Worm (Caenorhabditis elegans) whole organism, young adult: ENCODE data around the gene F15A8.1.

ENCODE experiments used
- B0336.3 ChIP-seq: fragments of 200-800 bp; sonication (Bioruptor generic); IDR thresholded peaks from 2 replicates; pipeline ENCODE4 v1.3.6; 2022; ENCODE audit warnings: missing genetic modification characterization, missing compliant biosample characterization
- F10E7.11 ChIP-seq: sonication (generic microtip); optimal IDR thresholded peaks from 2 replicates; lab custom pipeline; 2017; ENCODE audit warnings: mild to moderate bottlenecking, missing genetic modification characterization, moderate library complexity, missing compliant biosample characterization
- F33H1.4 ChIP-seq: fragments of 200-800 bp; sonication (Bioruptor generic); IDR thresholded peaks from 2 replicates; pipeline ENCODE4 v1.3.6; 2022; ENCODE audit warnings: missing genetic modification reagents, missing genetic modification characterization, missing compliant biosample characterization
- F39B2.1 ChIP-seq: fragments of 200-800 bp; sonication (Bioruptor generic); IDR thresholded peaks from 2 replicates; pipeline ENCODE4 v1.3.6; 2022; ENCODE audit warnings: missing genetic modification reagents, missing genetic modification characterization, missing compliant biosample characterization
- F49E8.2 ChIP-seq: sonication (generic microtip); optimal IDR thresholded peaks from 3 replicates; lab custom pipeline; 2017; ENCODE audit warnings: missing genetic modification characterization, mild to moderate bottlenecking, missing compliant biosample characterization, antibody characterized with exemption, moderate library complexity; ENCODE audit not compliant: insufficient read depth
- F52B5.7 ChIP-seq: sonication (generic microtip); optimal IDR thresholded peaks from 2 replicates; lab custom pipeline; 2016; ENCODE audit warnings: mild to moderate bottlenecking, missing genetic modification characterization, missing compliant biosample characterization
- F57C9.4 ChIP-seq: sonication (generic microtip); optimal IDR thresholded peaks from 2 replicates; lab custom pipeline; 2017; ENCODE audit warnings: mild to moderate bottlenecking, missing genetic modification characterization, missing compliant biosample characterization
- T26A5.8 ChIP-seq: sonication (generic microtip); optimal IDR thresholded peaks from 2 replicates; lab custom pipeline; 2016; ENCODE audit warnings: missing genetic modification characterization, missing compliant biosample characterization
- Y53F4B.3 ChIP-seq: fragments of 200-800 bp; sonication (Bioruptor generic); IDR thresholded peaks from 2 replicates; pipeline ENCODE4 v1.3.6; 2022; ENCODE audit warnings: missing genetic modification reagents, missing genetic modification characterization, missing compliant biosample characterization
- Y79H2A.3 ChIP-seq: fragments of 200-800 bp; sonication (Bioruptor generic); conservative IDR thresholded peaks from 2 replicates; pipeline ENCODE4 v1.3.6; 2022; ENCODE audit warnings: missing genetic modification reagents, missing genetic modification characterization, missing compliant biosample characterization
- Y95B8A.8 ChIP-seq: fragments of 200-800 bp; sonication (Bioruptor generic); IDR thresholded peaks from 2 replicates; pipeline ENCODE4 v1.3.6; 2022; ENCODE audit warnings: missing genetic modification reagents, missing genetic modification characterization, missing compliant biosample characterization
- ZK185.1 ChIP-seq: sonication (generic microtip); optimal IDR thresholded peaks from 2 replicates; lab custom pipeline; 2016; ENCODE audit warnings: mild to moderate bottlenecking, missing genetic modification characterization, missing compliant biosample characterization; ENCODE audit not compliant: poor library complexity, severe bottlenecking
- akir-1 ChIP-seq: fragments of 200-800 bp; sonication (Bioruptor generic); optimal IDR thresholded peaks from 2 replicates; lab custom pipeline; 2018; ENCODE audit warnings: mild to moderate bottlenecking, missing genetic modification characterization, moderate library complexity, missing compliant biosample characterization
- ama-1 ChIP-seq, 3 experiments: fragments of 150-350 bp in 1 of 3; sonication (generic microtip) in 2 of 3; optimal IDR thresholded peaks; 2 replicates each; lab custom pipeline; 2014 to 2018; ENCODE audit warnings: missing biosample characterization in 2 of 3, missing genetic modification characterization in 2 of 3, missing genetic modification reagents in 2 of 3
- aptf-3 ChIP-seq: fragments of 200-800 bp; sonication (Bioruptor generic); IDR thresholded peaks from 2 replicates; pipeline ENCODE4 v1.3.6; 2022; ENCODE audit warnings: missing genetic modification characterization, missing compliant biosample characterization
- atf-7 ChIP-seq: sonication (generic microtip); optimal IDR thresholded peaks from 2 replicates; lab custom pipeline; 2017; ENCODE audit warnings: mild to moderate bottlenecking, missing genetic modification characterization, missing compliant biosample characterization
- attf-5 ChIP-seq: fragments of 200-800 bp; sonication (Bioruptor generic); optimal IDR thresholded peaks from 2 replicates; lab custom pipeline; 2018; ENCODE audit warnings: mild to moderate bottlenecking, missing genetic modification characterization, missing compliant biosample characterization
- bed-1 ChIP-seq: fragments of 200-800 bp; sonication (Bioruptor generic); IDR thresholded peaks from 2 replicates; pipeline ENCODE4 v1.3.6; 2022; ENCODE audit warnings: missing genetic modification reagents, missing genetic modification characterization, missing compliant biosample characterization
- cebp-2 ChIP-seq: fragments of 200-800 bp; sonication (Bioruptor generic); IDR thresholded peaks from 2 replicates; pipeline ENCODE4 v1.3.6; 2022; ENCODE audit warnings: missing genetic modification characterization, missing compliant biosample characterization
- ceh-27 ChIP-seq: fragments of 200-800 bp; sonication (Bioruptor generic); optimal IDR thresholded peaks from 2 replicates; lab custom pipeline; 2018; ENCODE audit warnings: mild to moderate bottlenecking, missing genetic modification characterization, moderate library complexity, missing compliant biosample characterization
- ceh-58 ChIP-seq: fragments of 200-800 bp; sonication (Bioruptor generic); IDR thresholded peaks from 2 replicates; pipeline ENCODE4 v1.3.6; 2022; ENCODE audit warnings: missing genetic modification characterization, missing compliant biosample characterization
- egl-44 ChIP-seq: fragments of 200-800 bp; sonication (Bioruptor generic); IDR thresholded peaks from 2 replicates; pipeline ENCODE4 v1.3.6; 2022; ENCODE audit warnings: missing genetic modification reagents, missing genetic modification characterization, missing compliant biosample characterization
- fkh-3 ChIP-seq: sonication (generic microtip); optimal IDR thresholded peaks from 2 replicates; lab custom pipeline; 2016; ENCODE audit warnings: mild to moderate bottlenecking, missing genetic modification characterization, missing compliant biosample characterization
- him-1 ChIP-seq: sonication (generic microtip); optimal IDR thresholded peaks from 2 replicates; lab custom pipeline; 2016; ENCODE audit warnings: missing genotype, missing genetic modification reagents, missing genetic modification characterization, missing compliant biosample characterization
- hmg-1.2 ChIP-seq: fragments of 200-800 bp; sonication (Bioruptor generic); IDR thresholded peaks from 2 replicates; pipeline ENCODE4 v1.3.6; 2022; ENCODE audit warnings: missing genetic modification reagents, missing genetic modification characterization, missing compliant biosample characterization
- hmg-20 ChIP-seq: fragments of 200-800 bp; sonication (Bioruptor generic); IDR thresholded peaks from 2 replicates; pipeline ENCODE4 v1.3.6; 2022; ENCODE audit warnings: missing genetic modification reagents, missing genetic modification characterization, missing compliant biosample characterization
- hrde-1 ChIP-seq: sonication (generic microtip); optimal IDR thresholded peaks from 2 replicates; lab custom pipeline; 2016; ENCODE audit warnings: missing genetic modification characterization, mild to moderate bottlenecking, missing compliant biosample characterization, moderate library complexity, missing genotype, missing genetic modification reagents, borderline replicate concordance
- lag-1 ChIP-seq: fragments of 200-800 bp; sonication (Bioruptor generic); IDR thresholded peaks from 2 replicates; pipeline ENCODE4 v1.3.6; 2022; ENCODE audit warnings: missing genetic modification reagents, missing genetic modification characterization, missing compliant biosample characterization
- lin-40 ChIP-seq: sonication (generic microtip); optimal IDR thresholded peaks from 2 replicates; lab custom pipeline; 2016; ENCODE audit warnings: missing genetic modification characterization, mild to moderate bottlenecking, missing compliant biosample characterization, missing genotype, missing genetic modification reagents
- madf-10 ChIP-seq: sonication (generic microtip); optimal IDR thresholded peaks from 2 replicates; lab custom pipeline; 2016; ENCODE audit warnings: mild to moderate bottlenecking, missing genetic modification characterization, missing compliant biosample characterization
- mcd-1 ChIP-seq: fragments of 200-800 bp; sonication (Bioruptor generic); IDR thresholded peaks from 2 replicates; pipeline ENCODE4 v1.3.6; 2022; ENCODE audit warnings: missing genetic modification reagents, missing genetic modification characterization, missing compliant biosample characterization
- nfya-2 ChIP-seq: fragments of 200-800 bp; sonication (Bioruptor generic); IDR thresholded peaks from 2 replicates; pipeline ENCODE4 v1.3.6; 2022; ENCODE audit warnings: missing genetic modification reagents, missing genetic modification characterization, missing compliant biosample characterization
- nhr-80 ChIP-seq: sonication (generic microtip); optimal IDR thresholded peaks from 2 replicates; lab custom pipeline; 2016; ENCODE audit warnings: missing genetic modification characterization, missing compliant biosample characterization
- nhr-90 ChIP-seq: sonication (generic microtip); optimal IDR thresholded peaks from 2 replicates; lab custom pipeline; 2016; ENCODE audit warnings: missing genotype, mild to moderate bottlenecking, missing genetic modification characterization, missing compliant biosample characterization
- pha-4 ChIP-seq: fragments of 150-350 bp; sonication (generic microtip); optimal IDR thresholded peaks from 2 replicates; lab custom pipeline; 2014; ENCODE audit warnings: missing biosample characterization, missing genetic modification reagents, missing genetic modification characterization
- rec-8 ChIP-seq, 2 experiments: sonication (generic microtip); optimal IDR thresholded peaks; 2 replicates each; lab custom pipeline; 2016; ENCODE audit warnings: mild to moderate bottlenecking in 2 of 2, missing genetic modification characterization in 2 of 2, missing genetic modification reagents in 2 of 2, missing genotype in 2 of 2, missing biosample characterization in 1 of 2, missing compliant biosample characterization in 1 of 2, moderate library complexity in 1 of 2
- rpc-1 ChIP-seq, 2 experiments: fragments of 150-350 bp in 1 of 2; sonication (generic microtip) in 1 of 2; optimal IDR thresholded peaks; 2 replicates each; lab custom pipeline; 2014 to 2018; ENCODE audit warnings: missing biosample characterization in 1 of 2, missing genetic modification characterization in 1 of 2, missing genetic modification reagents in 1 of 2, missing genotype in 1 of 2
- snpc-1.1 ChIP-seq: sonication (generic microtip); optimal IDR thresholded peaks from 2 replicates; lab custom pipeline; 2017; ENCODE audit warnings: missing genetic modification characterization, mild to moderate bottlenecking, missing compliant biosample characterization, antibody characterized with exemption, moderate library complexity, missing genotype, missing genetic modification reagents; ENCODE audit not compliant: insufficient read depth
- snpc-3.4 ChIP-seq: sonication (generic microtip); optimal IDR thresholded peaks from 2 replicates; lab custom pipeline; 2017; ENCODE audit warnings: missing genetic modification characterization, mild to moderate bottlenecking, missing compliant biosample characterization, antibody characterized with exemption, moderate library complexity, missing genotype, missing genetic modification reagents
- tbp1 ChIP-seq: fragments of 200-800 bp; sonication (Bioruptor generic); optimal IDR thresholded peaks from 2 replicates; lab custom pipeline; 2018; ENCODE audit warnings: mild to moderate bottlenecking, missing genetic modification characterization, missing compliant biosample characterization
- tbx-9 ChIP-seq: sonication (generic microtip); optimal IDR thresholded peaks from 2 replicates; lab custom pipeline; 2016; ENCODE audit warnings: borderline replicate concordance, missing genetic modification characterization, inconsistent platforms, missing compliant biosample characterization
- tlf-1 ChIP-seq: fragments of 200-800 bp; sonication (Bioruptor generic); optimal IDR thresholded peaks from 2 replicates; lab custom pipeline; 2018; ENCODE audit warnings: mild to moderate bottlenecking, missing genetic modification characterization, missing compliant biosample characterization
- xnd-1 ChIP-seq: sonication (generic microtip); optimal IDR thresholded peaks from 2 replicates; lab custom pipeline; 2016; ENCODE audit warnings: missing genotype, missing genetic modification reagents, missing genetic modification characterization, missing compliant biosample characterization
- ztf-22 ChIP-seq: fragments of 200-800 bp; sonication (Bioruptor generic); optimal IDR thresholded peaks from 2 replicates; lab custom pipeline; 2018; ENCODE audit warnings: mild to moderate bottlenecking, missing genetic modification characterization, moderate library complexity, missing compliant biosample characterization
- ztf-3 ChIP-seq: fragments of 200-800 bp; sonication (Bioruptor generic); optimal IDR thresholded peaks from 2 replicates; lab custom pipeline; 2018; ENCODE audit warnings: mild to moderate bottlenecking, missing genetic modification characterization, missing compliant biosample characterization
- ztf-6 ChIP-seq: fragments of 200-800 bp; sonication (Bioruptor generic); IDR thresholded peaks from 2 replicates; pipeline ENCODE4 v1.3.6; 2022; ENCODE audit warnings: missing genetic modification reagents, missing genetic modification characterization, missing compliant biosample characterization

Gene F15A8.1

ce11 chrX:4453820-4454219 lies 13.1 kb downstream of the F15A8.1 start, which contains the start of gene F02E8.4:
Gene F02E8.4 (plus strand): TSS chrX:4454120.
- TF ChIP-seq mcd-1 (no peak), ztf-6 (GFP tag; lab: Robert Waterston, UW) (no peak), ceh-58 (GFP tag; lab: Robert Waterston, UW) (no peak), ztf-3 (GFP tag; lab: Kevin White, UChicago) (no peak), lin-40 (tag; lab: Kevin White, UChicago) (no peak), snpc-3.4 (tag; lab: Kevin White, UChicago) (no peak), Y79H2A.3 (GFP tag; lab: Robert Waterston, UW) (no peak), atf-7 (tag; lab: Kevin White, UChicago) (no peak), rpc-1 (optimal IDR thresholded peaks at IDR 0.05; lab: Kevin White, UChicago) (no peak), rpc-1 (tag; optimal IDR thresholded peaks at IDR 0.05; lab: Kevin White, UChicago) (no peak)
- TF ChIP-seq, all 124 proteins: peak for 0

DNA sequence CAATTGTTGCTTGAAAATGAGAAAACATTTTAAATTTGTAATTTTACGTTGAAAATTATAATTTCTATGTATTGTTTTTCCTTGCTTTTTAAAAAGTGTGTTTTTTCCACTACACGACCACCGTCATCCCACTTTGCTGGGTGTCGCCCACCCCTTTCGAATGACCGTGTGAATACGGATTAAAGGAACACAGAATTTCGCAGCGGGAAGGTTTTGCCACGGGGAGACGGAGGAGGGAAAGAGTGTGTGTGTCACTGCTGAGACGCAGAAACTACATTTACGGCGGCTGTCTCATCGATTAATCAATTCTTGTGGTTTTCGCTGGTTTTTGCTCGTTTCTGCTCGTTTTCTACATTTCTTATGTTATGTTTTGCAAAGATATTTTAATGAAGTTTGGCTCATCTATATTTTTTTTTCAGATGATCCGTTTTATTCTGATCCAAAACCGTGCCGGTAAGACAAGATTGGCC lies 17.1 kb downstream of the F15A8.1 start, which contains the start of gene aps-2:
Gene aps-2 (plus strand): TSS at position 420 of the 470 bp plus-strand sequence.
- TF ChIP-seq F49E8.2 (tag; lab: Kevin White, UChicago): no peak
- no peak for TF ChIP-seq snpc-1.1 (tag; lab: Kevin White, UChicago)
- TF ChIP-seq ama-1 (optimal IDR thresholded peaks at IDR 0.05; lab: Kevin White, UChicago): no peak
- TF ChIP-seq ama-1 (GFP tag; optimal IDR thresholded peaks at IDR 0.05; lab: Kevin White, UChicago): no peak
- TF ChIP-seq tlf-1 (GFP tag; lab: Kevin White, UChicago): no peak
- no peak for TF ChIP-seq rec-8 (tag; optimal IDR thresholded peaks at IDR 0.05; lab: Kevin White, UChicago)
- TF ChIP-seq akir-1 (GFP tag; lab: Kevin White, UChicago): no peak
- peak; percentile 1 for TF ChIP-seq tbp1 (GFP tag; lab: Kevin White, UChicago)
- TF ChIP-seq hmg-20: no peak
- TF ChIP-seq aptf-3: no peak
- TF ChIP-seq ceh-27 (GFP tag; lab: Kevin White, UChicago): no peak
- TF ChIP-seq F52B5.7 (tag; lab: Kevin White, UChicago): no peak
- no peak for TF ChIP-seq cebp-2
- TF ChIP-seq hrde-1 (tag; lab: Kevin White, UChicago): no peak
- no peak for TF ChIP-seq him-1 (tag; lab: Kevin White, UChicago)
- TF ChIP-seq pha-4 (tag; lab: Kevin White, UChicago): no peak
- no peak for TF ChIP-seq egl-44 (GFP tag; lab: Robert Waterston, UW)
- no peak for TF ChIP-seq tbx-9
- no peak for TF ChIP-seq atf-7 (tag; lab: Kevin White, UChicago)
- peak; percentile 52 for TF ChIP-seq attf-5 (GFP tag; lab: Kevin White, UChicago)
- no peak for TF ChIP-seq F39B2.1 (GFP tag; lab: Robert Waterston, UW)
- no peak for TF ChIP-seq nhr-90 (tag; lab: Kevin White, UChicago)
- no peak for TF ChIP-seq lag-1 (GFP tag; lab: Robert Waterston, UW)
- no peak for TF ChIP-seq ztf-6 (GFP tag; lab: Robert Waterston, UW)
- TF ChIP-seq nfya-2 (GFP tag; lab: Robert Waterston, UW): no peak
- no peak for TF ChIP-seq Y95B8A.8 (GFP tag; lab: Robert Waterston, UW)
- peak; percentile 53 for TF ChIP-seq F33H1.4
- no peak for TF ChIP-seq ztf-22 (GFP tag; lab: Kevin White, UChicago)
- TF ChIP-seq B0336.3: no peak
- no peak for TF ChIP-seq bed-1
- no peak for TF ChIP-seq madf-10 (tag; lab: Kevin White, UChicago)
- peak; percentile 47 for TF ChIP-seq nhr-80
- no peak for TF ChIP-seq F57C9.4 (tag; lab: Kevin White, UChicago)
- TF ChIP-seq fkh-3: no peak
- TF ChIP-seq hmg-1.2 (GFP tag; lab: Robert Waterston, UW): peak; percentile 65; the same call in 1 of the 2 replicates
- TF ChIP-seq ZK185.1 (tag; lab: Kevin White, UChicago): no peak
- TF ChIP-seq lin-40 (tag; lab: Kevin White, UChicago): no peak
- TF ChIP-seq Y53F4B.3 (GFP tag; lab: Robert Waterston, UW): no peak
- TF ChIP-seq F10E7.11: no peak
- TF ChIP-seq T26A5.8 (tag; lab: Kevin White, UChicago): no peak
- TF ChIP-seq xnd-1: no peak
